Fruit fly (Drosophila melanogaster): ENCODE results near the gene Srg1.

Srg1 gene

DNA sequence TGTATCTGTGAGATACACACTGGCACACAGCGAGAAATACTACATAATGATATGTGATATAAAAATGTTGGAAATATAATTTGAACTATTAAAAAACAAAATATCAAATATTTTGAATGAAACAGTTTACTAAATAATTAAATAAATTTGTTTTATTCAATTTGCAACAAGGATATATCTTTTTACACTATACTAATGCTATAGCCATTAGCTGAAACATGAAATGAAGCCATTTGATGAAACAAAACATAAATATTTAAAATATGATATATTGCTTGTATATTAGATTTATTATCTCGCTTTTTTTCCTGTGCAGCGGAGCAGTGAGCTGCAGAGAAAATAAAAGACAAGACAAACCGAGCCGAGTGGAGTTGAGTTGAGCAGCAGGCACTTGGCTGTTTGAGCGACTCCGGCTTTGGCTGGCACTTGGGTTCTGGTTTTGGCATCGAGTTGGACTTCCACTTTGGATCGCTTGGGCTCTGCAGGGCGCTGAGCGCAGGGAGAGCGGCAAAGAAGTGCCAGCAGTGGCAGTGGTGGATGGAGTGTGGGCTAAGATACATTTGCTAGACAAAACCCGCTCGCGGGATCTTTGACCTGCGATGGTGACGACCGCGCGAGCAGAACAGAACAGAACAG is 28.9 kb upstream of the Srg1 start (continued):
- TF ChIP-seq cg (GFP tag; optimal IDR thresholded peaks at IDR 0.05), result no peak
- TF ChIP-seq da (GFP tag; optimal IDR thresholded peaks at IDR 0.05), result no peak
- peak; percentile 55 for TF ChIP-seq CG1529 (GFP tag; optimal IDR thresholded peaks at IDR 0.05)
- 0 out of 3 replicates have a peak, but pooled peaks have one; percentile 7 for TF ChIP-seq gce (GFP tag; IDR thresholded peaks at IDR 0.05)
- TF ChIP-seq CrebB (tag; optimal IDR thresholded peaks at IDR 0.05), result peak; percentile 61
- TF ChIP-seq gfzf (GFP tag; optimal IDR thresholded peaks at IDR 0.05), result no peak
- peak; percentile 64 for TF ChIP-seq CG4730 (GFP tag; IDR thresholded peaks at IDR 0.05)
- no peak for TF ChIP-seq jumu (GFP tag; optimal IDR thresholded peaks at IDR 0.05)
- peak; percentile 58 for TF ChIP-seq CG6813 (GFP tag; optimal IDR thresholded peaks at IDR 0.05)
- TF ChIP-seq danr (GFP tag; IDR thresholded peaks at IDR 0.05), result no peak; the same call in 1 of the 2 replicates
- TF ChIP-seq wdn (GFP tag; IDR thresholded peaks at IDR 0.05), result no peak
- TF ChIP-seq CG33213 (GFP tag; optimal IDR thresholded peaks at IDR 0.05), result no peak
- peak; percentile 88 for TF ChIP-seq gcm (GFP tag; optimal IDR thresholded peaks at IDR 0.05)
- TF ChIP-seq nerfin-2 (GFP tag; IDR thresholded peaks at IDR 0.05; ENCODE audit: partially characterized antibody), result no peak
- no peak for TF ChIP-seq CG1647 (GFP tag; optimal IDR thresholded peaks at IDR 0.05)
- TF ChIP-seq C15 (GFP tag; IDR thresholded peaks at IDR 0.05), result no peak
- peak; percentile 49 for TF ChIP-seq Sry-β (GFP tag; optimal IDR thresholded peaks at IDR 0.05)
- TF ChIP-seq az2 (GFP tag; optimal IDR thresholded peaks at IDR 0.05), result peak; percentile 67
- no peak for TF ChIP-seq CG3838 (GFP tag; optimal IDR thresholded peaks at IDR 0.05)
- TF ChIP-seq toy (GFP tag; IDR thresholded peaks at IDR 0.05), result no peak
- no peak for TF ChIP-seq Hmx (GFP tag; optimal IDR thresholded peaks at IDR 0.05)
- peak; percentile 20; the same call in 1 of the 2 replicates for TF ChIP-seq CG14014 (GFP tag; IDR thresholded peaks at IDR 0.05)
- TF ChIP-seq lmd (GFP tag; IDR thresholded peaks at IDR 0.05), result peak; percentile 78
- TF ChIP-seq salm (tag; optimal IDR thresholded peaks at IDR 0.05), result peak; percentile 79
- peak; percentile 83 for TF ChIP-seq vvl (GFP tag; IDR thresholded peaks at IDR 0.05)
- peak; percentile 73 for TF ChIP-seq HHEX (GFP tag; optimal IDR thresholded peaks at IDR 0.05)
- no peak for TF ChIP-seq Poxn (GFP tag; IDR thresholded peaks at IDR 0.05)
- TF ChIP-seq CG11723 (GFP tag; optimal IDR thresholded peaks at IDR 0.05), result peak; percentile 34
- TF ChIP-seq Abd-B (GFP tag; optimal IDR thresholded peaks at IDR 0.05), result peak; percentile 83
- TF ChIP-seq croc (GFP tag; conservative IDR thresholded peaks at IDR 0.05), result peak; percentile 74
- no peak for TF ChIP-seq CG6175 (GFP tag; IDR thresholded peaks at IDR 0.05)
- TF ChIP-seq h (optimal IDR thresholded peaks at IDR 0.05), result no peak
- TF ChIP-seq NfI (GFP tag; optimal IDR thresholded peaks at IDR 0.05), result peak; percentile 40
- no peak for TF ChIP-seq rib (GFP tag; IDR thresholded peaks at IDR 0.05)
- TF ChIP-seq D19B (GFP tag; optimal IDR thresholded peaks at IDR 0.05), result peak; percentile 30
- no peak for TF ChIP-seq usp (GFP tag; optimal IDR thresholded peaks at IDR 0.05)
- TF ChIP-seq Kr (GFP tag; optimal IDR thresholded peaks at IDR 0.05), result no peak
- no peak for TF ChIP-seq gro (GFP tag; optimal IDR thresholded peaks at IDR 0.05)
- 0 out of 3 replicates have a peak, but pooled peaks have one; percentile 58 for TF ChIP-seq jigr1 (GFP tag; IDR thresholded peaks at IDR 0.05)
- TF ChIP-seq CG3995 (GFP tag; optimal IDR thresholded peaks at IDR 0.05), result no peak
- TF ChIP-seq CG9437 (GFP tag; optimal IDR thresholded peaks at IDR 0.05), result peak; percentile 74
- no peak for TF ChIP-seq CG17912 (GFP tag; optimal IDR thresholded peaks at IDR 0.05)
- TF ChIP-seq kni (GFP tag; optimal IDR thresholded peaks at IDR 0.05), result peak; percentile 22
- TF ChIP-seq CG2116 (GFP tag; optimal IDR thresholded peaks at IDR 0.05), result peak; percentile 29
- peak; percentile 66 for TF ChIP-seq Hmr (GFP tag; optimal IDR thresholded peaks at IDR 0.05)
- no peak for TF ChIP-seq shn (GFP tag; optimal IDR thresholded peaks at IDR 0.05)
- TF ChIP-seq CoRest (tag; optimal IDR thresholded peaks at IDR 0.05), result peak; percentile 91
- no peak for TF ChIP-seq Oaz (GFP tag; IDR thresholded peaks at IDR 0.05)
- TF ChIP-seq dan (GFP tag; IDR thresholded peaks at IDR 0.05), result no peak
- TF ChIP-seq tna (GFP tag; IDR thresholded peaks at IDR 0.05; ENCODE audit: partially characterized antibody), result no peak
- no peak for TF ChIP-seq fu2 (GFP tag; optimal IDR thresholded peaks at IDR 0.05)

Data from whole organism, embryonic.